Fruit fly (Drosophila melanogaster): ENCODE data around the gene Pxd.
"Not testable (repeated sequence)": the region's sequence is repeated elsewhere in the genome, so short reads cannot be mapped to it uniquely, and the experiment has no call there.

Pxd gene

dm6 chr3R:16991781-16992180 lies 22.6 kb upstream of the Pxd start, which contains the start of gene EMC2B (continued):
- TF ChIP-seq fkh (GFP tag; optimal IDR thresholded peaks at IDR 0.05) (no peak), Eip75B (GFP tag; optimal IDR thresholded peaks at IDR 0.05) (peak; percentile 57), topi (GFP tag; optimal IDR thresholded peaks at IDR 0.05) (peak; percentile 51), Eip93F (GFP tag; optimal IDR thresholded peaks at IDR 0.05) (no peak), Eip78C (GFP tag) (peak; percentile 54), CG15336 (GFP tag; IDR thresholded peaks at IDR 0.05) (no peak), CG6163 (GFP tag; IDR thresholded peaks at IDR 0.05) (no peak), CG7368 (GFP tag; optimal IDR thresholded peaks at IDR 0.05) (no peak), CG4318 (GFP tag; optimal IDR thresholded peaks at IDR 0.05) (no peak), CG3919 (GFP tag; optimal IDR thresholded peaks at IDR 0.05) (peak; percentile 52)

dm6 chr3R:16992716-16993115 lies 21.7 kb upstream of the Pxd start, which contains the start of gene CG31274:
TSS of gene CG31274 (plus strand) at chr3R:16993016.
- not testable (repeated sequence) for TF ChIP-seq Eip75B, Hr38, CG6854 (GFP tag; optimal IDR thresholded peaks at IDR 0.05)

dm6 chr3R:16996059-16996959 lies 18.1 kb upstream of the Pxd start, which contains the start of the genes EMC2A and CG3534:
TSS of gene EMC2A (minus strand) at chr3R:16996071.
TSS of gene CG3534 (plus strand) at chr3R:16996446.
- TF ChIP-seq CG9139 (GFP tag; optimal IDR thresholded peaks at IDR 0.05): no peak
- TF ChIP-seq Ets96B (tag; optimal IDR thresholded peaks at IDR 0.05): no peak
- no peak for TF ChIP-seq CG11762 (GFP tag; optimal IDR thresholded peaks at IDR 0.05; ENCODE audit: insufficient read depth)
- TF ChIP-seq OdsH (GFP tag; optimal IDR thresholded peaks at IDR 0.05): no peak
- TF ChIP-seq CG8119 (GFP tag; IDR thresholded peaks at IDR 0.05): no peak
- TF ChIP-seq CG31627 (GFP tag; optimal IDR thresholded peaks at IDR 0.05): no peak
- TF ChIP-seq CG15336 (GFP tag; IDR thresholded peaks at IDR 0.05): no peak
- no peak for TF ChIP-seq spab (GFP tag; optimal IDR thresholded peaks at IDR 0.05)
- no peak for TF ChIP-seq achi (GFP tag; optimal IDR thresholded peaks at IDR 0.05)
- no peak for TF ChIP-seq Hr38 (GFP tag; optimal IDR thresholded peaks at IDR 0.05)
- no peak for TF ChIP-seq CG7368 (GFP tag; optimal IDR thresholded peaks at IDR 0.05)
- no peak for TF ChIP-seq Hr39 (GFP tag; optimal IDR thresholded peaks at IDR 0.05)
- no peak for TF ChIP-seq CG1621 (tag; optimal IDR thresholded peaks at IDR 0.05)
- no peak for TF ChIP-seq Ets21C (GFP tag; optimal IDR thresholded peaks at IDR 0.05)
- no peak for TF ChIP-seq fd85E (GFP tag; optimal IDR thresholded peaks at IDR 0.05)
- no peak for TF ChIP-seq CG16779 (tag; optimal IDR thresholded peaks at IDR 0.05)
- no peak for TF ChIP-seq CG6854 (GFP tag; optimal IDR thresholded peaks at IDR 0.05)
- TF ChIP-seq Eip78C (GFP tag): no peak
- no peak for TF ChIP-seq fd59A (GFP tag; optimal IDR thresholded peaks at IDR 0.05)
- no peak for TF ChIP-seq CG3919 (GFP tag; optimal IDR thresholded peaks at IDR 0.05)
- TF ChIP-seq Hr4 (GFP tag; optimal IDR thresholded peaks at IDR 0.05): no peak
- TF ChIP-seq CG10631 (GFP tag; optimal IDR thresholded peaks at IDR 0.05): peak; percentile 25
- peak; percentile 73 for TF ChIP-seq fkh (GFP tag; optimal IDR thresholded peaks at IDR 0.05)
- no peak for TF ChIP-seq Eip93F (GFP tag; optimal IDR thresholded peaks at IDR 0.05)
- no peak for TF ChIP-seq topi (GFP tag; optimal IDR thresholded peaks at IDR 0.05)
- no peak for TF ChIP-seq CG6163 (GFP tag; IDR thresholded peaks at IDR 0.05)
- no peak for TF ChIP-seq CG6792 (GFP tag; optimal IDR thresholded peaks at IDR 0.05)
- TF ChIP-seq Blimp-1 (GFP tag; optimal IDR thresholded peaks at IDR 0.05): no peak
- no peak for TF ChIP-seq CG11294 (GFP tag; IDR thresholded peaks at IDR 0.05)
- TF ChIP-seq Eip75B (GFP tag; optimal IDR thresholded peaks at IDR 0.05): peak; percentile 44
- no peak for TF ChIP-seq CG10669 (GFP tag; optimal IDR thresholded peaks at IDR 0.05)
- TF ChIP-seq vri (GFP tag; optimal IDR thresholded peaks at IDR 0.05): no peak
- no peak for TF ChIP-seq Sox14 (GFP tag; optimal IDR thresholded peaks at IDR 0.05)
- no peak for TF ChIP-seq dac (GFP tag; optimal IDR thresholded peaks at IDR 0.05)
- no peak; the same call in 2 of the 3 replicates for TF ChIP-seq eg (GFP tag; IDR thresholded peaks at IDR 0.05)
- no peak for TF ChIP-seq CG8319 (GFP tag; optimal IDR thresholded peaks at IDR 0.05)
- no peak for TF ChIP-seq ss (GFP tag; optimal IDR thresholded peaks at IDR 0.05)
- TF ChIP-seq Sox102F (GFP tag; optimal IDR thresholded peaks at IDR 0.05): no peak
- no peak for TF ChIP-seq pdm3 (GFP tag; optimal IDR thresholded peaks at IDR 0.05)
- no peak for TF ChIP-seq CG32006 (GFP tag; optimal IDR thresholded peaks at IDR 0.05)
- no peak for TF ChIP-seq CG34406 (GFP tag; optimal IDR thresholded peaks at IDR 0.05)
- TF ChIP-seq svp (GFP tag): peak; percentile 67
- peak; percentile 54 for TF ChIP-seq CG3032 (tag; optimal IDR thresholded peaks at IDR 0.05)
